Worm (Caenorhabditis elegans) whole organism, L4 larva: ENCODE data around the gene unc-43.
"Not testable (repeated sequence)": the region's sequence is repeated elsewhere in the genome, so short reads cannot be mapped to it uniquely, and the experiment has no call there.

Experiments used
- F37D6.2 ChIP-seq: sonication (generic microtip); optimal IDR thresholded peaks from 2 replicates; lab custom pipeline; 2016; ENCODE audit warnings: mild to moderate bottlenecking, missing genetic modification characterization, missing compliant biosample characterization
- ZK546.5 ChIP-seq, 2 experiments: sonication (generic microtip); optimal IDR thresholded peaks; 2 replicates each; lab custom pipeline; 2017; ENCODE audit warnings: missing biosample characterization in 2 of 2, missing genetic modification characterization in 2 of 2
- ceh-44 ChIP-seq: fragments of 200-800 bp; sonication (Bioruptor generic); IDR thresholded peaks from 2 replicates; pipeline ENCODE4 v1.3.6; 2022; ENCODE audit warnings: missing genetic modification reagents, missing genetic modification characterization, missing compliant biosample characterization
- dve-1 ChIP-seq: sonication (generic microtip); optimal IDR thresholded peaks from 2 replicates; lab custom pipeline; 2017; ENCODE audit warnings: antibody characterized with exemption, mild to moderate bottlenecking, missing genetic modification characterization, missing compliant biosample characterization; ENCODE audit not compliant: insufficient read depth
- mdl-1 ChIP-seq, 2 experiments: fragments of 150-350 bp in 1 of 2; sonication (generic microtip) in 1 of 2; optimal IDR thresholded peaks; 2 replicates each; lab custom pipeline; 2014 to 2017; ENCODE audit warnings: missing biosample characterization in 2 of 2, missing genetic modification characterization in 2 of 2
- nhr-76 ChIP-seq: fragments of 150-350 bp; optimal IDR thresholded peaks from 2 replicates; lab custom pipeline; 2014; ENCODE audit warnings: missing biosample characterization, missing genetic modification characterization
- nhr-77 ChIP-seq: fragments of 150-350 bp; optimal IDR thresholded peaks from 2 replicates; lab custom pipeline; 2014; ENCODE audit warnings: missing biosample characterization, missing genetic modification characterization

DNA sequence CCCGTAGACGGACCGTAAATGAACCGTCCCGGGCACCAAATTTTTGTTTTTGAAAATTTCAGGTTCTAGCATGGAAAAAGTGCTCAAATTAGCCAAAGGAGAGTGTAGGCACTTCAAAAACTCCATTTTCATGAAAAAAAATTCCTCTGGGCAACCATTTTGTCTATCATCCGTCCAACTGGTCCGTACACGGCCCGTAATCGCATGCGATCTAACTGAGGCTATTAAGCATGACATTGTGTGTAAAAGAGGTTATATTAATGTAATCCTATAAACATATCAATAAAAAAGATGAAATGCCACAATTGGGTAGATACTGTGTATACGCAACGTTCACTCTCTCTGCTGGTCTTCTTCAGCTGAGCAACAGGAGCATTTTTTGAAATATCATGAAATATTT is 27.4 kb downstream of the unc-43 start, which contains the start of gene R09E10.1:
- not testable (repeated sequence) for TF ChIP-seq ZK546.5 (tag; optimal IDR thresholded peaks at IDR 0.05; lab: Kevin White, UChicago); nhr-77 (tag; lab: Kevin White, UChicago); dve-1; ceh-44 (GFP tag; lab: Robert Waterston, UW); mdl-1 (tag; optimal IDR thresholded peaks at IDR 0.05; lab: Kevin White, UChicago); F37D6.2 (tag; lab: Kevin White, UChicago); nhr-76 (tag; lab: Kevin White, UChicago)
